Worm (Caenorhabditis elegans): ENCODE data around the gene srh-264.

srh-264 gene

DNA sequence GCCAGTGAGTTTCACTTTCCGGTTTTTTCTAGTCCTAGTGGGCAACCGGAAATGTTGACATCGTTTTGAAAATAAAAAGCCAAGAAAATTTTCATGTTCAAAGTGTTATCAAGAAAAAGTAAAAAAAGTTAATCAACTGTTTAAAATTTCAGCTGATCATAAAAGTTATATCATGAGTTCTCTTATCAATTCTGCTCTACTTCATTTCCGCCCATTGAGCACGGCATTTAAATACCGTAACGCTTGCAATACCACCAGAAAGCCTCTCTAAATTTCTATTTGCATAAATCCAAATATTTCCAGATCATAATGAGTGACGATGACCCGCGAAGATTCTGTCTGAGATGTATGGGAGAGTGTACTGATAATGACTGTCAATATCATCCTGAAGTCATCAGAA, 30.7 kb downstream of the srh-264 start, which contains the start of gene T26H5.9:
Gene T26H5.9, plus strand, starts transcription at position 302 of the 400 bp plus-strand sequence.
- TF ChIP-seq fos-1 (tag; optimal IDR thresholded peaks at IDR 0.05) (peak; percentile 29), gmeb-1 (tag; optimal IDR thresholded peaks at IDR 0.05) (no peak)

DNA sequence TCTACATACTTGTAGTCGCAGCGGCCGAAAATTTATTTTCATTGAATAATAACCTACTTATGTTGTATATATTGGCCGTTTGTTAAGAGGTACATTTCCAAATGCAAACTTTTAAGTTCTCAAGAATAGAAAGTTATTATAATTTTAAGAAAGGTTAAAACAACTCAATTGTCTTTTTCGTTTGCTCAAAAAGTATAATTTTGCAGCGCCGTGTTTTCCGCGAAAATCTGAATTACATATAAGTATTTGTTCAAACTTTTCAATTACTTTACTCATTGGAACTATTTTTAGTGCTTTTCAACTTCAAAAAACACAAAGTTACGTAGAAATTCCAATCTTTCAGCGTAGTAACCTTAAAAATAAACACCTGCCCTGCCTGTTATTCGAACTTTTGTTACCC, 31.5 kb downstream of the srh-264 start, which contains the start of gene srh-239:
Gene srh-239, plus strand, starts transcription at position 301 of the 400 bp plus-strand sequence.
- TF ChIP-seq lsy-2 (tag; optimal IDR thresholded peaks at IDR 0.05) (no peak), nhr-237 (tag; optimal IDR thresholded peaks at IDR 0.05) (no peak), skn-1 (tag; optimal IDR thresholded peaks at IDR 0.05) (no peak), nhr-6 (tag; optimal IDR thresholded peaks at IDR 0.05) (no peak), lin-39 (tag; optimal IDR thresholded peaks at IDR 0.05) (no peak), fos-1 (tag; optimal IDR thresholded peaks at IDR 0.05) (no peak), gmeb-1 (tag; optimal IDR thresholded peaks at IDR 0.05) (no peak), ztf-1 (GFP tag; conservative IDR thresholded peaks at IDR 0.05) (no peak), crh-2 (tag; optimal IDR thresholded peaks at IDR 0.05) (no peak), ZK546.5 (tag; optimal IDR thresholded peaks at IDR 0.05) (no peak), unc-62 (GFP tag; optimal IDR thresholded peaks at IDR 0.05) (no peak), nhr-25 (tag; optimal IDR thresholded peaks at IDR 0.05) (no peak), alr-1 (tag; optimal IDR thresholded peaks at IDR 0.05) (no peak), peb-1 (tag; optimal IDR thresholded peaks at IDR 0.05) (no peak), mbf-1 (tag; optimal IDR thresholded peaks at IDR 0.05) (no peak), elt-3 (tag; optimal IDR thresholded peaks at IDR 0.05) (no peak), nhr-21 (tag; optimal IDR thresholded peaks at IDR 0.05) (no peak), ztf-11 (tag; optimal IDR thresholded peaks at IDR 0.05) (no peak), nhr-129 (tag; optimal IDR thresholded peaks at IDR 0.05) (no peak)

DNA sequence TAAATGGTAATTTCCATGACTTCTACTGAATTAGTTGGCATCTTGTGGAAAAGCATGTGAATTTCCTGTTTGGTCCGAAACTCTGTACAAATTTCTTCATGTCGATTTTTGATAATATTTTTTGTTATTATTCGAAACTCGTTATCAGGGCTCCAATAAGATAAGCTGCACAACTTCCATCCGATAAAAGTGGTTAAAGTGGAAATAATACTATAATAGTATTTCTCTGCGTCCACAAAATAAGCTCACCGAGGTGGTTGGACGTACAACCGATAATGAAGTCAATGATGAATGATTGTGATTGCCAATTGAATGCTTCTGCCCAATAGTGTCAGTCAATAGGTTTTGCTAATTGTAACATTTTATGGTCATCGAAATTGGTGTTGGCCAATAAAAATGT, 34.5 kb downstream of the srh-264 start, which contains the start of gene T26H5.4:
Gene T26H5.4, minus strand, starts transcription at position 294 of the 400 bp plus-strand sequence.
- TF ChIP-seq fos-1 (tag; optimal IDR thresholded peaks at IDR 0.05): peak; percentile 39
- TF ChIP-seq unc-55 (GFP tag; optimal IDR thresholded peaks at IDR 0.05): no peak

DNA sequence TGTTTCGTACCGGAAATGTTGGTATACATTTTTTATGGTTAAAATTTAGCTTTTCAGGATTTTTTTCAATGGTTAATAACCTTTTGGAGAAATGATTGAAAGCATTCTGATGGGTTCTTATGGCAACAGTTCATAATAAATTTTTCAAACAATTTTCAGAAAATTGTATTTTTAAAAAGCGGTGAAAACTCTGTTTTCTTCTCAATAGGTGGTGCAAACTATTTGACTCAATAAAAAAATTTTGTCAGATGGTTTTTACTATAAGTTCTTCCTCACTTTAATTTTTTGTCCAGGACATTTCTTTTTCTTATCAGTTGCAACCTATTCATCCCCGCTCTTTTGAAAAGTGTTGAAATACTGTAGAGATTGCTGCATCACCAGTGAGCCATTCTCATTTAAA, 34.9 kb downstream of the srh-264 start, which contains the start of gene T26H5.14:
Gene T26H5.14, plus strand, starts transcription at position 301 of the 400 bp plus-strand sequence.
- TF ChIP-seq lin-13 (GFP tag; optimal IDR thresholded peaks at IDR 0.05) (no peak), elt-1 (tag; optimal IDR thresholded peaks at IDR 0.05) (no peak), lin-39 (tag; optimal IDR thresholded peaks at IDR 0.05) (no peak)

DNA sequence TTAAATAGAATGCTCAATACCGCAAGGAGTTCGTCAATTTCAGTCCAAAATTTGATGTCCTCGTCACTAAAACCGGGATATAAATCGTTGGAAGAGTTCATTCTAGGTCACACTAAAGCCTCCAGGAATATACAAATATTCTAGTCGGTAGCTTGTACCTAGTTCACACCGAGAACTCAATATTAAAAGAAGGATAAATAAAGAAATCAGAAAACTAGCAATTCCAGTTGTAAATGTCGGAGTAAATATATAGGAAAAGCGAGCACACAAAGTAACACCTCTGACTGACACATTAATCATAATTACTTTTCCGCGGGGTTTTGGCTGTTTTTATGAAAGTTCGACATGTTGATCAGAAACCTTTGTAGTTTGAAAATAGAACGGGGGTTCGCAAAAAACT, 37.5 kb downstream of the srh-264 start, which contains the start of gene srw-33:
Gene srw-33, minus strand, starts transcription at position 101 of the 400 bp plus-strand sequence.
- TF ChIP-seq sma-3 (GFP tag; optimal IDR thresholded peaks at IDR 0.05): no peak
- TF ChIP-seq dmd-4 (tag; optimal IDR thresholded peaks at IDR 0.05): no peak
- TF ChIP-seq peb-1 (tag; optimal IDR thresholded peaks at IDR 0.05): no peak
- TF ChIP-seq unc-39 (tag; optimal IDR thresholded peaks at IDR 0.05): no peak
- no peak for TF ChIP-seq blmp-1 (tag; optimal IDR thresholded peaks at IDR 0.05; ENCODE audit: insufficient read depth)
- no peak for TF ChIP-seq nhr-25 (tag; optimal IDR thresholded peaks at IDR 0.05)
- no peak for TF ChIP-seq nhr-6 (tag; optimal IDR thresholded peaks at IDR 0.05)
- TF ChIP-seq lin-13 (GFP tag; optimal IDR thresholded peaks at IDR 0.05): no peak
- no peak for TF ChIP-seq ceh-82 (tag; optimal IDR thresholded peaks at IDR 0.05)

DNA sequence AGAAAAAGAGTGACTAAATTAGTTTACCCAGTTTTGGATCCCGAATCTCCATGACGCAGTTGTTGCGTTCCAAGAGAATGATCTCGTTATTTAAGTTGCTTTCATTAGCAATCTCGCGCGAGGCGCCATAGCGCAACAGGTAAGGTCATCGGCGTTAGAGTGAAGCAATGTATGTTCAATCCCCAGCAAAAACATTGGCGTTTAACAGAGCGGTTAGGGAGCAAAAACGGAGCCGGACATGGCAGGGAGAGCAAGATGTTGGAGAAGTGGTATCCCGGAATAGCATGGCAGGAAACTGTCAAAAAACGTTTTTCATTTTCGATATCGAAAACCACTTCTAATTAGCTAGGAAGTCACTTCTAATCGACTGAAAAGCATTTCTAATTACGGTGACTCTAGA, 40.4 kb downstream of the srh-264 start:
- TF ChIP-seq unc-39 (tag; optimal IDR thresholded peaks at IDR 0.05) (no peak), unc-62 (GFP tag; optimal IDR thresholded peaks at IDR 0.05) (no peak), F13H6.1 (tag; optimal IDR thresholded peaks at IDR 0.05) (no peak), nhr-12 (tag; optimal IDR thresholded peaks at IDR 0.05) (no peak), R02D3.7 (tag; optimal IDR thresholded peaks at IDR 0.05) (no peak), alr-1 (tag; optimal IDR thresholded peaks at IDR 0.05) (no peak), elt-1 (tag; optimal IDR thresholded peaks at IDR 0.05) (no peak), nhr-77 (tag; optimal IDR thresholded peaks at IDR 0.05) (no peak), snpc-4 (tag; optimal IDR thresholded peaks at IDR 0.05) (no peak), nhr-25 (tag; optimal IDR thresholded peaks at IDR 0.05) (no peak), dmd-4 (tag; optimal IDR thresholded peaks at IDR 0.05) (no peak), zag-1 (tag; optimal IDR thresholded peaks at IDR 0.05) (no peak), lin-39 (tag; optimal IDR thresholded peaks at IDR 0.05) (no peak), lin-13 (GFP tag; optimal IDR thresholded peaks at IDR 0.05) (no peak), ama-1 (optimal IDR thresholded peaks at IDR 0.05) (no peak), blmp-1 (tag; optimal IDR thresholded peaks at IDR 0.05; ENCODE audit: insufficient read depth) (no peak), C34F6.9 (tag; optimal IDR thresholded peaks at IDR 0.05) (no peak), lin-11 (tag; optimal IDR thresholded peaks at IDR 0.05) (no peak), nhr-23 (tag; optimal IDR thresholded peaks at IDR 0.05) (no peak)

Measured in whole organism, L2 larva.